Fruit fly (Drosophila melanogaster): ENCODE results near the gene CG14220.

The CG14220 gene

dm6 chrX:19601644-19602043 is at the start of gene CG14220:
Gene CG14220 (minus strand): TSS chrX:19601851.
- TF ChIP-seq Sp1 (GFP tag; optimal IDR thresholded peaks at IDR 0.05) (peak; percentile 15), woc (GFP tag; optimal IDR thresholded peaks at IDR 0.05) (no peak), Dif (GFP tag; optimal IDR thresholded peaks at IDR 0.05; ENCODE audit: partially characterized antibody) (peak; percentile 8), usp (GFP tag; optimal IDR thresholded peaks at IDR 0.05) (no peak), Hr83 (GFP tag; optimal IDR thresholded peaks at IDR 0.05; ENCODE audit: poor library complexity, severe bottlenecking) (peak; percentile 67), CrebA (GFP tag; optimal IDR thresholded peaks at IDR 0.05; ENCODE audit: borderline replicate concordance) (no peak), Rel (GFP tag; optimal IDR thresholded peaks at IDR 0.05) (no peak), Rel (tag; optimal IDR thresholded peaks at IDR 0.05) (peak; percentile 46), dmrt93B (GFP tag; optimal IDR thresholded peaks at IDR 0.05) (no peak), h (GFP tag; optimal IDR thresholded peaks at IDR 0.05) (peak; percentile 22), Abd-B (GFP tag; optimal IDR thresholded peaks at IDR 0.05) (no peak), Hnf4 (GFP tag; optimal IDR thresholded peaks at IDR 0.05) (peak; percentile 22), Jra (GFP tag; optimal IDR thresholded peaks at IDR 0.05) (no peak), HLH106 (tag; optimal IDR thresholded peaks at IDR 0.05) (peak; percentile 6)

DNA sequence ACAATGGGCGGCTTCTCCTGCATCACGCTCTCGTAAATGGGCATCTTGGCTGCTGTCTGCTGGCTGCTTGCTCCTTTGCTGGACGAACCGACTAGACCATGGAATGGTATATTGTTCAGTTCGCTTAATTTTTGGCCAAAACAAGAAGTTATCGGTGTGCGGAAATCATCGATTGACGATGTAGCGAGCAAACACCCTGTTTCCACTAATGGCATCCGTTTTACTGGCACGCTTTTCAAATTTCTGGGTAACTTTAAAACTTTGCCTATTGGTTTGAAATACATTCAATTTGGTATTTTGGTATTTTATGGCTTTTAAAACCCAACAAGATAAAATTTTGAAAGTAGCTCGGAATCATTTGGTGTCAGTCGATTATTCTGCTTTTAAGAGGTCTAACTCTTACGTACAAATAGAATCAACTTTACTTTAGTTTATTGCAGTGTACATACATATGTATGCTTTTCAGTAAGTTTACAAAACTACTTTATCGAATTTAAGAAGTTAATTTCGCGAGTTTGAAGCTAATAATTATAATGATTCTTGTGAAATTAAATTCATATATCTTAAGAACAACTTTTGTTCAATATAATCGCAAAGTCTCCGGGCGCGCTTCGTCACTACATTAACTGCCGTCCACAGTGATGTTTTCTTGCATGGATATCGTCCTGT is 44.4 kb upstream of the CG14220 start, which contains the start of gene Arp10:
Gene Arp10 (minus strand): TSS at position 304 of the 669 bp plus-strand sequence.
- TF ChIP-seq lola (GFP tag; optimal IDR thresholded peaks at IDR 0.05): no peak
- TF ChIP-seq Mio (GFP tag; optimal IDR thresholded peaks at IDR 0.05): no peak
- no peak for TF ChIP-seq dl (GFP tag; optimal IDR thresholded peaks at IDR 0.05; ENCODE audit: insufficient read depth in 1 of 2, partially characterized antibody in 2 of 2)
- TF ChIP-seq sage (GFP tag; optimal IDR thresholded peaks at IDR 0.05): no peak
- TF ChIP-seq Vsx2 (GFP tag; optimal IDR thresholded peaks at IDR 0.05; ENCODE audit: partially characterized antibody): no peak
- TF ChIP-seq fru (GFP tag; optimal IDR thresholded peaks at IDR 0.05): no peak
- TF ChIP-seq Sp1 (GFP tag; optimal IDR thresholded peaks at IDR 0.05): peak; percentile 5
- peak; percentile 25 for TF ChIP-seq HLH106 (tag; optimal IDR thresholded peaks at IDR 0.05)
- no peak for TF ChIP-seq CG9705 (GFP tag; optimal IDR thresholded peaks at IDR 0.05)
- peak; percentile 11 for TF ChIP-seq h (GFP tag; optimal IDR thresholded peaks at IDR 0.05)
- TF ChIP-seq N (GFP tag; optimal IDR thresholded peaks at IDR 0.05): peak; percentile 87
- no peak for TF ChIP-seq GATAd (GFP tag; optimal IDR thresholded peaks at IDR 0.05)
- TF ChIP-seq OdsH (GFP tag; optimal IDR thresholded peaks at IDR 0.05): no peak
- no peak for TF ChIP-seq woc (GFP tag; optimal IDR thresholded peaks at IDR 0.05)

dm6 chrX:19642819-19643504 is 41.3 kb upstream of the CG14220 start, which contains the start of the genes CG12237 and Sec61gamma:
Gene CG12237 (minus strand): TSS chrX:19642869.
Gene Sec61gamma (plus strand): TSS chrX:19643327.
- TF ChIP-seq woc (GFP tag; optimal IDR thresholded peaks at IDR 0.05): peak; percentile 74
- no peak for TF ChIP-seq jim (GFP tag; optimal IDR thresholded peaks at IDR 0.05)
- no peak for TF ChIP-seq usp (GFP tag; optimal IDR thresholded peaks at IDR 0.05)
- TF ChIP-seq CG9705 (GFP tag; optimal IDR thresholded peaks at IDR 0.05): no peak
- peak; percentile 8 for TF ChIP-seq sv (GFP tag; optimal IDR thresholded peaks at IDR 0.05)
- no peak for TF ChIP-seq tai (GFP tag; optimal IDR thresholded peaks at IDR 0.05)
- TF ChIP-seq br (GFP tag; optimal IDR thresholded peaks at IDR 0.05): no peak
- TF ChIP-seq HLH106 (tag; optimal IDR thresholded peaks at IDR 0.05): no peak
- no peak for TF ChIP-seq Hnf4 (GFP tag; optimal IDR thresholded peaks at IDR 0.05)
- TF ChIP-seq OdsH (GFP tag; optimal IDR thresholded peaks at IDR 0.05): no peak
- TF ChIP-seq Sp1 (GFP tag; optimal IDR thresholded peaks at IDR 0.05): peak; percentile 45
- no peak for TF ChIP-seq Jra (GFP tag; optimal IDR thresholded peaks at IDR 0.05)
- TF ChIP-seq Mio (GFP tag; optimal IDR thresholded peaks at IDR 0.05): no peak
- TF ChIP-seq Myc (optimal IDR thresholded peaks at IDR 0.05): peak; percentile 94
- TF ChIP-seq Dif (GFP tag; optimal IDR thresholded peaks at IDR 0.05; ENCODE audit: partially characterized antibody): peak; percentile 46
- TF ChIP-seq Vsx2 (GFP tag; optimal IDR thresholded peaks at IDR 0.05; ENCODE audit: partially characterized antibody): no peak
- no peak for TF ChIP-seq Rel (GFP tag; optimal IDR thresholded peaks at IDR 0.05)
- peak; percentile 49 for TF ChIP-seq Rel (tag; optimal IDR thresholded peaks at IDR 0.05)
- TF ChIP-seq Hr78 (GFP tag; optimal IDR thresholded peaks at IDR 0.05): no peak
- no peak for TF ChIP-seq pan (optimal IDR thresholded peaks at IDR 0.05)
- TF ChIP-seq lola (GFP tag; optimal IDR thresholded peaks at IDR 0.05): no peak
- no peak for TF ChIP-seq N (GFP tag; optimal IDR thresholded peaks at IDR 0.05)
- no peak for TF ChIP-seq Hr83 (GFP tag; optimal IDR thresholded peaks at IDR 0.05; ENCODE audit: poor library complexity, severe bottlenecking)
- no peak for TF ChIP-seq dl (GFP tag; optimal IDR thresholded peaks at IDR 0.05; ENCODE audit: insufficient read depth in 1 of 2, partially characterized antibody in 2 of 2)
- TF ChIP-seq dsf (GFP tag; optimal IDR thresholded peaks at IDR 0.05; ENCODE audit: borderline replicate concordance): no peak

All from whole organism, wandering third instar larva.